Fruit fly (Drosophila melanogaster) whole organism: ENCODE data around the gene Pus1.

Experiments
- CG8478 ChIP-seq: fragments of >200 bp; optimal IDR thresholded peaks from 2 replicates; lab custom pipeline; 2018; ENCODE audit warnings: inconsistent platforms
- Dll ChIP-seq: fragments of >200 bp; optimal IDR thresholded peaks from 2 replicates; lab custom pipeline; 2017
- EcR ChIP-seq, 2 experiments: fragments of >200 bp; optimal IDR thresholded peaks; 2 replicates each; lab custom pipeline; 2017; ENCODE audit warnings: missing biosample characterization in 2 of 2, missing genetic modification characterization in 2 of 2, missing genetic modification reagents in 2 of 2
- pan ChIP-seq: fragments of >200 bp; optimal IDR thresholded peaks from 2 replicates; lab custom pipeline; 2017
- psq ChIP-seq: fragments of >200 bp; optimal IDR thresholded peaks from 2 replicates; lab custom pipeline; 2017
- usp ChIP-seq: fragments of >200 bp; optimal IDR thresholded peaks from 2 replicates; lab custom pipeline; 2017; ENCODE audit warnings: missing biosample characterization, missing genetic modification characterization, mixed read lengths

The Pus1 gene

DNA sequence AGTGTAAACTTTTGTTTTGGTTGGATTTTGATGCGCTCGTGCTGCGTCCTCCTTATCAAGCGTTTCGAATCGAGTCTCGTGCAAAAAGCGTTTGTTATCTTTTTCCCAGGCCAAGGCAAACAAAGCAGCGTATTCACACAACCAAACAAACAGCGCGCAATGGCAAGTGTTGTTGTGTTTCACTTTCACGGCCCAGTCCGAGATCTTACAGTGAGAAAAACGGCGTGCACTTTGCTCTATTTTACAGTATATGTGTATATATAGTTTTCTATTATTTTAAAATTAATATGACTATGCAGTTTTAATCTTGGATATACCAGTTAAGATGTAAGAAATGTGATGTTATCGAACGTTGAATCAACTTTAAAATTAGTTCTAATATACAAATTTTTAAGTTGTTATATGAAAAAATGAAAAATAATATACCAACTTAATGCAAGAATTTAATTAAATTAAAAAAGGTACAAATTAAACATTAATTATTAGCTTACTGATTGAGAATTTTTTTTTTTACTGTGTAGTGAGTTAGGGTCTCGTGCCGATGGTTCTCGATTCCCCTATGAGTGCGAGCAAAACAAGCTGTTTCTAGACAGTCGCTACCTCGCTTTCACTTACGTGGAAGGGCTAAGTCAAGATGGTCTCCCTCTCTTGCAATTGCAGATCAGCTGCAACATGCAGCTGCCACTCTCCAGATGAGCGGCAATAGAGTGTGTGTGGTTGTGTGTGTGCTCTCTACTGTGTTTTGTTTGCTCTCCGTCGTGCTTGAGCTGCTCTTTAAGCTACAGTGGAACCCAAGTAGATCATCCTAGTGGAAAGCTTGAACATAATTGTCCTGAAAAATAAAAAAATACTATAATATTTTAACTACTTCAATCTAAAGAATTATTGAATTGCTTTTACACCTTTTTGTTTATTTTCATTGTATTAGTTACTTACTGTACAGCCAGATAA is 2.0 kb upstream of the Pus1 start:
- TF ChIP-seq usp (GFP tag; lab: Kevin White, UChicago) = no peak

DNA sequence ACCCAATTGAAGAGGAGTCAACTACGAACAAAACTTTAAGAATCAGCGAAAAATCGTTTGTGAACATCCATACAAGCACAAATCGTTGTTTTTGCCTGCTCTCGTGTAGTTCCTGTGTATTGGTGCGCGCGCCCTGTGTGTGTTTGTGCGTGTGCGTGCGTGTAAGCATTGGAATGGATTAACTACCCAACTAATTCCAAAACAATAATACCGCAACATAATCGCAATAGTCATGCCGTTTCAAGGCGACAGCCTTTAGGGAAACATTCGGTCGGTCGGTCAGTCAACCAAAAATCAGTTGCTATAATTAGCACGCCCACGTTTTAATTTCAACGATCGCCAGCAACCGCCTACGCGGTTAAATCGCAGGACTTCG is 980 bp upstream of the Pus1 start:
- TF ChIP-seq psq (lab: Kevin White, UChicago) = no peak
- TF ChIP-seq Dll (lab: Kevin White, UChicago) = no peak
- TF ChIP-seq pan = no peak
- no peak for TF ChIP-seq usp (GFP tag; lab: Kevin White, UChicago)
- no peak for TF ChIP-seq EcR (GFP tag; optimal IDR thresholded peaks at IDR 0.05; lab: Kevin White, UChicago)
- no peak for TF ChIP-seq CG8478 (lab: Kevin White, UChicago)

DNA sequence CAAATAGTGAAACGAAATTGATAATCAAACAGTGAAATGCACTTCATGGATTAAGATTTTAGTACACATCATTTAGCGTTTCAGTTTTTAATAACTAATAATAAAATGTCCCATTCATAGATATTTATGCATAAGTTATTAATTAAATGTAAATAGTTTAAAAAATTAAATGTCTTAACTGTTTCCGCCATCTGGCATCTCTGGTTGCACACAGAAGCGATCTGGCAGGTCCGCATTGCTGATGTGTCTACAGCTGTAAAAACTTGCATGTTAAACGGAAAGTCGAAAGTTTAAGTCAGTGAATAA is 4.0 kb downstream of the Pus1 start, which contains the start of gene Srp72:
Srp72 (plus strand) TSS at position 232 of the 306 bp plus-strand sequence.
- TF ChIP-seq psq (lab: Kevin White, UChicago) = no peak
- no peak for TF ChIP-seq usp (GFP tag; lab: Kevin White, UChicago)
- no peak for TF ChIP-seq pan
- TF ChIP-seq EcR (GFP tag; optimal IDR thresholded peaks at IDR 0.05; lab: Kevin White, UChicago) = no peak
- no peak for TF ChIP-seq Dll (lab: Kevin White, UChicago)
- no peak for TF ChIP-seq CG8478 (lab: Kevin White, UChicago)

DNA sequence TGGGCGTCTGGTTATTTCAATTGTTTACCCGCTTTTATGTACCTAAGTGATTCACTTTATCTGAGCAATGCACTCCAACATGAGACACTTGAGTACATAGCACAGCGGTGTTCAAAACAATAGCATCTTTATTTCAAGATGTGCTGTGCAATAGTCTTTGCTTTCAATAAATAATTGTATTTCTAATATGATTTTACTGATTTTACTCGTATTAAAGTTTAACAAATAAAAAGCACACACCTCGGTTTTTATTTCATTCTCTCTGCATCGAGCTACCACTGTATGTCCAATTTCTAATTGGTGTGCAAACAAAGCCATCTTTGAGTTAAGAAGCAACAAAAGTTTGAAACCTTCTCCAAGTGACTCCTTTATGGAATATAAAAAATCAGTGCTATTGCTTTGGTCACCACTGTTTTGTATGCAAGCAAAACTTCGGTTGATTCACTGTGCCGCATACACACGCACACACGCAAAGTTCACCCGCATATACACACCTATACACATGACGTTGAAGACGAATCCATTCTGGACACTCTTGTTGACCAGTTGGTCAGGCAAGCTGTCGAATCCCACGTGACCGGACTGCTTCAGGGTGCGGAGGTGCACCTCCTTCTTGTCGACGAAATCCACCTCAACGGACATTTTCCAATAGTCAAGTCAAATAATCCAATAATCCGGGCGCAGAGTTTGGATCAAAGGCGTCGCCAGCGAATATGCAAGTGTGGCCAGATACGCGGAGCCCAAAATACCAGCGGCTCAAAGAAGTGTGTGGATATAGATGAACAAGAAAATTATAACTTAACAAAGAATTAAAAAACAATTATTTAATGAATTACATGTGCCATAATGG is 4.6 kb downstream of the Pus1 start, which contains the start of gene Septin2:
Septin2 (minus strand) TSS at position 727 of the 850 bp plus-strand sequence.
- TF ChIP-seq pan (no peak), psq (lab: Kevin White, UChicago) (no peak), usp (GFP tag; lab: Kevin White, UChicago) (no peak), Dll (lab: Kevin White, UChicago) (no peak), CG8478 (lab: Kevin White, UChicago) (no peak), EcR (GFP tag; optimal IDR thresholded peaks at IDR 0.05; lab: Kevin White, UChicago) (no peak)

DNA sequence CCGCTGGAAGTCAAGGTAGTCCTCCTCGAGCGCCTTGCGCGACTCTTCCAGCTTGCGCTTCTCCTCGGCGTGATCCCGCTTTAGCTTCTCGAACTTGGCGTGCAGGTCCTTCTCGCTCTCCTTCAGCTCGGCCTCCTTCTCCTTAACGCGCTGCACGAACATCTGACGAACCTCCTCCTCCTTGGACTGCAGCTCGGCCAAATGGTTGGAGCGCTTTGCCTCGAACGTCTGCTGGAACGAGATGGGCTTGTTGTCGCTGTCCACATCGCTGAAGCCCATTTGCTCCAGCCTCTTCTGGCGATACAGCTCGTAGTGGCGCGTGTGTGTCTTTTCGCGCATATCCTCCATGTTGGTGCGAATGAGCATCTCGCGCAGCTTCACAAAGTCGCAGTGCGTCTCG is 6.1 kb downstream of the Pus1 start:
- no peak for TF ChIP-seq EcR (GFP tag; optimal IDR thresholded peaks at IDR 0.05; lab: Kevin White, UChicago)
- TF ChIP-seq psq (lab: Kevin White, UChicago) = no peak
- TF ChIP-seq usp (GFP tag; lab: Kevin White, UChicago) = no peak
- no peak for TF ChIP-seq Dll (lab: Kevin White, UChicago)
- TF ChIP-seq CG8478 (lab: Kevin White, UChicago) = no peak
- no peak for TF ChIP-seq pan

DNA sequence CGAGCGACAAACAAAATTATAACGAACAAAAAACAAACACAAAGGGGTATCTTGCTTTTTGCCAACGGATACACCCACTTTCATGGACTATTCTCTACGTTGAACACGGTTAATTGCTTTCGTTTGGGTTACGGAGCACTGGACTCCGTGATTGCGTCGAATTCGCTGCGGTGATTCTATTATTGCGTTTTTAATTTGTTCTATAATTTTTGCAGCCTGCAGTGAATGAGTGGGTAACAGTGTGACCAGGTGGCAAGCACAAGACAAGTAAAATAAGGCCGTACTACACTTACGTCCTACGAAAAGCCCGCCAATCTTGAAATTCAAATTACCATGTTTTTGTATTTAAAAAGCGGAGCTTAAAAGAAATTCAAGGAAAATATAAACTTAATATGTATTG is 6.9 kb downstream of the Pus1 start, which contains the start of gene CG16953:
CG16953 (minus strand) TSS at position 268 of the 400 bp plus-strand sequence.
- TF ChIP-seq psq (lab: Kevin White, UChicago) = no peak

DNA sequence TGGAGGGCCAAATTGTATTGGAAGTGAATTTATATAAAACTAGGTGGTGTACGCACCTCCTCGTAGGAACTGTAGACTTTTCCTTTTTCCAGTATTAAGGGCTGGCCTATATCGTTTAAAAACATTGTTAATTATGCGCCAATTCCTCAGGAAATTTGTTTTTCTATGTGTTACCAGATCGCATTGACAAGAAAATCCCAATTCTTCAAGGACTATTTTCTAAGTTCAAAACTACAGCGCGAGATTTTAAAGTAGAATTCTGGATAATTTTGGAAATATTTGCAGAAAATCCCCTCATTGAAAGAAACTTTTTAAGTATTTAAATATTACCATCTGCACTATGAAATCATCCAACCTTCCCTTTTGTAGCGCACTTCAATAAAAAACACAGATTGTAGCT is 11.1 kb downstream of the Pus1 start, which contains the start of gene CG34008:
CG34008 (minus strand) TSS at position 147 of the 400 bp plus-strand sequence.
- TF ChIP-seq psq (lab: Kevin White, UChicago) = no peak

DNA sequence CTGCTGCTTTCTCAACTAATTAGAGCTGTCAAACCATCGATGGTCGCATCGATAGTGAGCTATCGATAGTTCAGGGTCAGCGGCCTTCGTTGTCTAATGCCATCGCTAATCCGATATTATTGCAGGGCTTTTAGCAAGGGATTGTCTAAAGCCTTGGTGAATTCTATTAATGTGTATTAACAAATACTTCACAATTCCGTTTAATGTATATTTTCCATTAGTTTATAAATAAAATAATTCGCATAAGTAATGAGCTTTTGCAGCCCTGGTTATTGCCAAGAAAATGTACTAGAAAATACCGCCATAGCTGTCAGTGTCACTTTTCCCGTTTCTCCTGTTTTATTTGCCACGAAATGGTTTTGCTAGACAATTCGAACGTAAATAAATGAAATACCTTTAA is 12.7 kb downstream of the Pus1 start, which contains the start of the genes EloB and Srp14:
EloB (minus strand) TSS at position 35 of the 400 bp plus-strand sequence.
Srp14 (plus strand) TSS at position 300 of the 400 bp plus-strand sequence.
- no peak for TF ChIP-seq CG8478 (lab: Kevin White, UChicago)
- TF ChIP-seq usp (GFP tag; lab: Kevin White, UChicago) = no peak
- no peak for TF ChIP-seq psq (lab: Kevin White, UChicago)
- TF ChIP-seq pan = no peak
- TF ChIP-seq Dll (lab: Kevin White, UChicago) = no peak
- no peak for TF ChIP-seq EcR (GFP tag; optimal IDR thresholded peaks at IDR 0.05; lab: Kevin White, UChicago)

DNA sequence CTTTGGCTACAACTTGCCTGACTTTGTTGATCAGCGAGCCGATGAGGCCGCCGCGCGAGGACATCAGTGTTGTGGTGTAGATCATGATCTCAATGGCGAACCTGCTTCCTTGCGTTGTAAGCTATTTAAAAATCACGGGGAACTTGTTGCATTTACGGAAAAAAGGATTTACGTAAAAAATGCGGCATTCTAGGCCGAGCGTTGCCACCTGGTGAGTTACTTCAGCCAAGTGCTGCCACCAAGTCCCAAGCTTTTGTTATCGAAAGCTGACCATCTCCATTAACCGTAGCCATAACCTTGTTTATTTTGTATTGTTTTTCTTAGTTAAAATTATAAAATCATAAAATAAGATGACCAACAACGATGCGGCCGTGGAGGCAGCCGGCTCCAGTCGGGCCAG is 15.7 kb downstream of the Pus1 start, which contains the start of the genes TFAM and CG5412:
TFAM (minus strand) TSS at position 222 of the 400 bp plus-strand sequence.
CG5412 (plus strand) TSS at position 265 of the 400 bp plus-strand sequence.
- no peak for TF ChIP-seq pan
- TF ChIP-seq usp (GFP tag; lab: Kevin White, UChicago) = no peak
- no peak for TF ChIP-seq CG8478 (lab: Kevin White, UChicago)
- TF ChIP-seq Dll (lab: Kevin White, UChicago) = no peak
- TF ChIP-seq psq (lab: Kevin White, UChicago) = no peak
- TF ChIP-seq EcR (GFP tag; optimal IDR thresholded peaks at IDR 0.05; lab: Kevin White, UChicago) = no peak

DNA sequence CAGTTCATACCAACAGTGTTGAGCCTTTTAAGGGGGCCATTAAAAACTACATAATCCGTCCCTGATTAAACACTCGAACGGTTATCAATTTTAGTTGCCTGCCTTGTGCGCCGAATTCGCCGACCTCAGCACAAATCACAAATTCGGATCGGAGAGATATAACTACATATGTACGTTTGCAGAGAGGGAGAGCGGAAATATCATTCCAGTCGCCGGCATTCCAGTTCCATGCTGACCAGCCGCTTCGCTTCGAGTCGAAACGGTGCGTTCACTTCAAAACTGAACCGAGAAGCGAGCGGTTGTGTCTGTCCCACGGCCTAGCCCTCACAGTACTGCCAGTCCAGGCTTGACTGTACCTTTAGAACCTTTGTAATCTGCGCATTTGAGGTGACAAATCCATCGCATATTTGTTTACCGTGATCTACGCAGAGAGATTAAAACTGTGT is 17.9 kb downstream of the Pus1 start:
- no peak for TF ChIP-seq EcR (GFP tag; optimal IDR thresholded peaks at IDR 0.05; lab: Kevin White, UChicago)
- TF ChIP-seq usp (GFP tag; lab: Kevin White, UChicago) = no peak
- TF ChIP-seq pan = no peak
- TF ChIP-seq Dll (lab: Kevin White, UChicago) = no peak
- TF ChIP-seq psq (lab: Kevin White, UChicago) = no peak
- TF ChIP-seq CG8478 (lab: Kevin White, UChicago) = no peak

DNA sequence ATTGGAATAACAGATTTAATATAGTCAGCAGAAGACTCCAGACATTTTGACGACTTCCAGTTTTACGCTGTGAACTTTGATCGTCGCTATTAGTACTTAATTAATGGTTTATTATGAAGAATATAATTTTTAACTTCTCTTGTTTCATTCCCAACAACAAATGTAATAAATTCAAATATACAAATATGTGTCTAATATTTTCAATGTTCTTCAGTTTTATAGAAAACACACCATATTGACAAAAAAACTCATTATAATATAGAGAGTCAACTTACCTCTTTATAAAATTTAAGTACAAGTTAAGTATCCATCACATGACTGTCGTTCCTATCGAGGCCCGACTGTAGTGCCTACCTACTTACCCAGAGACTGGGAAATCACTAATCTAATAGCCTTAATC is 19.1 kb downstream of the Pus1 start:
- no peak for TF ChIP-seq CG8478 (lab: Kevin White, UChicago)
- TF ChIP-seq pan = no peak
- no peak for TF ChIP-seq psq (lab: Kevin White, UChicago)
- TF ChIP-seq Dll (lab: Kevin White, UChicago) = no peak
- no peak for TF ChIP-seq usp (GFP tag; lab: Kevin White, UChicago)
- TF ChIP-seq EcR (GFP tag; optimal IDR thresholded peaks at IDR 0.05; lab: Kevin White, UChicago) = no peak
